Fruit fly (Drosophila melanogaster): Measurements from ENCODE around the gene ogre.

ogre gene

dm6 chrX:6983500-6984320 is 7.4 kb downstream of the ogre start (continued):
- TF ChIP-seq D19A (tag; optimal IDR thresholded peaks at IDR 0.05), result peak; percentile 10
- TF ChIP-seq sisA (GFP tag; IDR thresholded peaks at IDR 0.05), result no peak
- no peak for TF ChIP-seq CG6272 (GFP tag; IDR thresholded peaks at IDR 0.05)
- TF ChIP-seq Dp (GFP tag; optimal IDR thresholded peaks at IDR 0.05), result no peak
- TF ChIP-seq CG31365 (tag; optimal IDR thresholded peaks at IDR 0.05), result no peak
- peak; percentile 56 for TF ChIP-seq nom (GFP tag; optimal IDR thresholded peaks at IDR 0.05)
- TF ChIP-seq toy (GFP tag; IDR thresholded peaks at IDR 0.05), result no peak
- no peak for TF ChIP-seq ranshi (GFP tag; IDR thresholded peaks at IDR 0.05)
- TF ChIP-seq Ssrp (tag; optimal IDR thresholded peaks at IDR 0.05), result peak; percentile 27
- TF ChIP-seq twi (tag; optimal IDR thresholded peaks at IDR 0.05), result peak; percentile 13
- no peak for TF ChIP-seq CG11093 (GFP tag; IDR thresholded peaks at IDR 0.05)
- TF ChIP-seq croc (GFP tag; conservative IDR thresholded peaks at IDR 0.05), result no peak
- TF ChIP-seq Hr51 (GFP tag; optimal IDR thresholded peaks at IDR 0.05), result no peak
- TF ChIP-seq CG15479 (GFP tag; optimal IDR thresholded peaks at IDR 0.05), result peak; percentile 12
- no peak for TF ChIP-seq CG10209 (GFP tag; optimal IDR thresholded peaks at IDR 0.05)
- peak; percentile 64 for TF ChIP-seq dmrt11E (tag; optimal IDR thresholded peaks at IDR 0.05)
- TF ChIP-seq dan (GFP tag; IDR thresholded peaks at IDR 0.05), result no peak
- TF ChIP-seq CG13287 (GFP tag; IDR thresholded peaks at IDR 0.05; ENCODE audit: partially characterized antibody), result no peak
- TF ChIP-seq cato (GFP tag; optimal IDR thresholded peaks at IDR 0.05; ENCODE audit: borderline replicate concordance), result no peak
- peak; percentile 46 for TF ChIP-seq CG14710 (tag; optimal IDR thresholded peaks at IDR 0.05)
- no peak for TF ChIP-seq Rx (GFP tag; IDR thresholded peaks at IDR 0.05)
- TF ChIP-seq NC2α (GFP tag; optimal IDR thresholded peaks at IDR 0.05), result no peak
- TF ChIP-seq oc (tag; optimal IDR thresholded peaks at IDR 0.05), result no peak
- TF ChIP-seq CG5953 (GFP tag; IDR thresholded peaks at IDR 0.05), result no peak

DNA sequence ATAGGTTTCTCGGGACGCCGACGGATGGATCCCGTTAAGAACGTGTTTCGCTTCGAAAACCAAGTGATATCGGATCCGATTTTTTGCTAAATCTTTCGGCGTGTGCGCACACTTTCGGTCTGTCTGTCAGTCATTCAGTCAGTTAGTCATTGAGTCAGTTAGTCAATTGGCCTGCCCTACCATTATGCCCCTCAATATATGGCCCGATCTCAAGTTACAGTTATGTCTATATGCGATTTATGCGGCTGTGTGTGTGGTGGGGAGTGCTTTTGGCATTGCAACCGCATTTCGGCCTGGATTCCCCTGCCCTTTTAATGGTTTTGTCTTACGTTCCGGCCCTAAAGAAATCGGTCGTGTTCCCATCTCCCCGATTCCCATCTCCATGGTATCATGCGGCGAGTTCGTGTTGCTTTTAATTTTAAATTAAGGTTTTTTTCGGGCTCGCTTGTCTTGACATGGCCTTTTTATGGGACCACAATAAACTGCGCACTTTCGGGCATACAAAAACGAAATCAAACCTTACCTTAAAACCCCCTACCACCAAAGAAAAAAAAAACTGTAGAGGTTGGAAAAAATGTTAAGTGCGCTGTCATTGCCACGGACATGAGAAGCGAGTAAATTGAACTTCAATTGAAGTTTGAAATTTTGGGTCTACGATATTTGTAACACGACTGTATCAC is 8.3 kb downstream of the ogre start:
- TF ChIP-seq CG1529 (GFP tag; optimal IDR thresholded peaks at IDR 0.05) (no peak), CG7987 (GFP tag; optimal IDR thresholded peaks at IDR 0.05) (peak; percentile 82), vfl (GFP tag; optimal IDR thresholded peaks at IDR 0.05) (no peak), slou (GFP tag; optimal IDR thresholded peaks at IDR 0.05) (no peak), CG8281 (tag; optimal IDR thresholded peaks at IDR 0.05) (peak; percentile 87), CG18476 (GFP tag; optimal IDR thresholded peaks at IDR 0.05) (no peak), grn (GFP tag; optimal IDR thresholded peaks at IDR 0.05) (peak; percentile 20), sqz (GFP tag; optimal IDR thresholded peaks at IDR 0.05) (peak; percentile 76)

- TF ChIP-seq CG10565 (GFP tag; optimal IDR thresholded peaks at IDR 0.05), result no peak
- no peak for TF ChIP-seq CG6683 (GFP tag; optimal IDR thresholded peaks at IDR 0.05)
- peak; percentile 39 for TF ChIP-seq nmo (GFP tag; optimal IDR thresholded peaks at IDR 0.05)
- TF ChIP-seq Meics (GFP tag; optimal IDR thresholded peaks at IDR 0.05), result peak; percentile 38
- no peak for TF ChIP-seq sd (tag; optimal IDR thresholded peaks at IDR 0.05)
- peak; percentile 29 for TF ChIP-seq Hr3 (GFP tag; optimal IDR thresholded peaks at IDR 0.05)
- TF ChIP-seq luna (GFP tag; optimal IDR thresholded peaks at IDR 0.05), result no peak
- TF ChIP-seq CG34422 (GFP tag; IDR thresholded peaks at IDR 0.05), result no peak
- peak; percentile 25 for TF ChIP-seq CG9727 (GFP tag; optimal IDR thresholded peaks at IDR 0.05)
- no peak for TF ChIP-seq Dip3 (GFP tag; optimal IDR thresholded peaks at IDR 0.05)
- no peak for TF ChIP-seq CG6854 (GFP tag; optimal IDR thresholded peaks at IDR 0.05)
- TF ChIP-seq crc (GFP tag; optimal IDR thresholded peaks at IDR 0.05), result no peak
- TF ChIP-seq Gug (GFP tag; IDR thresholded peaks at IDR 0.05), result no peak
- no peak for TF ChIP-seq Fer3 (tag; optimal IDR thresholded peaks at IDR 0.05)
- peak; percentile 2 for TF ChIP-seq fd3F (GFP tag; optimal IDR thresholded peaks at IDR 0.05)
- TF ChIP-seq gce (GFP tag; IDR thresholded peaks at IDR 0.05), result no peak
Measured at dm6 chrX:6982054-6982453, 9.1 kb downstream of the ogre start.

Measured in whole organism, embryonic.